Worm (Caenorhabditis elegans): Measurements from ENCODE around the gene Y22D7AL.16.

- no peak for TF ChIP-seq unc-62 (GFP tag; optimal IDR thresholded peaks at IDR 0.05)
- no peak for TF ChIP-seq nhr-90 (tag; optimal IDR thresholded peaks at IDR 0.05)
These were observed 24.9 kb upstream of the Y22D7AL.16 start, which contains the start of gene Y22D7AR.14 for ce11 chrIII:1689927-1690326.
